Fruit fly (Drosophila melanogaster): Measurements from ENCODE around the gene CG5070.

CG5070 gene

DNA sequence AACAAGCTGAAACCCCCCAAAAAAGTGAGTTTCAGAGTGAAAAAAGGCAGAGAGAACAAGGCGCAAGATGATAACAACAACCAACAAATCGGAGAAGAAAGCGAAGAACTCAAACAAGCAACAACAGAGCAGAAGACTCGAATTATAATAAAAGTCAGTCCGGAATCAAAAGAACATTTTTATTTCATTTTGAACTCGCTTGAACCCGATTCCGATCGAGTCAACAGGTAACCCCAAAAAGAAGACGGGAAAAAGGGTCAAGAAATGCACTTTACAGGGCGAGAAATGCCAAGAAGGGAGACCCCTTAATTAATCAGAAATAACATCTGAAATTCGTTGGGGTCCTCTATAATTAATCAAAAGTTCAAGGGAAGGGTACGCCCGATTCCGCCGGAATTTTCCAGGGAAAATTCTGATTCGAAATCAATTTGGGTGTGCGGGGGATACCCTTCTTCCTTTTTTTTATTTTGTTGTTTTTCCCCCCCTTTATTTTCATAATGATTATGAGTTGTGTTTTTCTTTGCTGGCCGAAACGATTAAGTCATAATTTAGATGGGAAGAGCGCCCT is 40.4 kb upstream of the CG5070 start:
- TF ChIP-seq Sox14 (GFP tag; optimal IDR thresholded peaks at IDR 0.05) (no peak), dac (GFP tag; optimal IDR thresholded peaks at IDR 0.05) (no peak), svp (GFP tag) (peak; percentile 61), CG4318 (GFP tag; optimal IDR thresholded peaks at IDR 0.05) (no peak), ss (GFP tag; optimal IDR thresholded peaks at IDR 0.05) (no peak)

dm6 chrX:17167304-17167703 is 35.6 kb upstream of the CG5070 start:
- TF ChIP-seq dsx (GFP tag; optimal IDR thresholded peaks at IDR 0.05; ENCODE audit: poor library complexity, severe bottlenecking), result no peak
- no peak for TF ChIP-seq CG10669 (GFP tag; optimal IDR thresholded peaks at IDR 0.05)
- no peak for TF ChIP-seq CG8632 (GFP tag; optimal IDR thresholded peaks at IDR 0.05)
- TF ChIP-seq Smox (GFP tag; optimal IDR thresholded peaks at IDR 0.05), result no peak
- TF ChIP-seq CG6276 (GFP tag; optimal IDR thresholded peaks at IDR 0.05), result no peak
- no peak for TF ChIP-seq svp (GFP tag)
- TF ChIP-seq Lpt (GFP tag; optimal IDR thresholded peaks at IDR 0.05), result no peak
- no peak for TF ChIP-seq CG9139 (GFP tag; optimal IDR thresholded peaks at IDR 0.05)
- no peak for TF ChIP-seq CG1621 (tag; optimal IDR thresholded peaks at IDR 0.05)
- TF ChIP-seq achi (GFP tag; optimal IDR thresholded peaks at IDR 0.05), result no peak

dm6 chrX:17170484-17170944 is 32.4 kb upstream of the CG5070 start:
- TF ChIP-seq Hr38 (GFP tag; optimal IDR thresholded peaks at IDR 0.05) (no peak), vri (GFP tag; optimal IDR thresholded peaks at IDR 0.05) (peak; percentile 18), topi (GFP tag; optimal IDR thresholded peaks at IDR 0.05) (no peak), acj6 (GFP tag; optimal IDR thresholded peaks at IDR 0.05) (peak; percentile 40), CG16779 (tag; optimal IDR thresholded peaks at IDR 0.05) (peak; percentile 58), Eip78C (GFP tag) (peak; percentile 74), CG10669 (GFP tag; optimal IDR thresholded peaks at IDR 0.05) (peak; percentile 65), Met (GFP tag; optimal IDR thresholded peaks at IDR 0.05) (peak; percentile 37), Sox102F (GFP tag; optimal IDR thresholded peaks at IDR 0.05) (peak; percentile 13), fd59A (GFP tag; optimal IDR thresholded peaks at IDR 0.05) (no peak), Eip75B (GFP tag; optimal IDR thresholded peaks at IDR 0.05) (peak; percentile 34), CG8319 (GFP tag; optimal IDR thresholded peaks at IDR 0.05) (peak; percentile 8), fd85E (GFP tag; optimal IDR thresholded peaks at IDR 0.05) (peak; percentile 47), CG6854 (GFP tag; optimal IDR thresholded peaks at IDR 0.05) (peak; percentile 41), CG3032 (tag; optimal IDR thresholded peaks at IDR 0.05) (peak; percentile 73), achi (GFP tag; optimal IDR thresholded peaks at IDR 0.05) (peak; percentile 76), Ets96B (tag; optimal IDR thresholded peaks at IDR 0.05) (peak; percentile 63), CG8119 (GFP tag; IDR thresholded peaks at IDR 0.05) (peak; percentile 86), Hr4 (GFP tag; optimal IDR thresholded peaks at IDR 0.05) (peak; percentile 50), esn (GFP tag; optimal IDR thresholded peaks at IDR 0.05) (peak; percentile 52), Sox14 (GFP tag; optimal IDR thresholded peaks at IDR 0.05) (no peak), CG6808 (GFP tag; optimal IDR thresholded peaks at IDR 0.05) (peak; percentile 73), Smox (GFP tag; optimal IDR thresholded peaks at IDR 0.05) (no peak), ss (GFP tag; optimal IDR thresholded peaks at IDR 0.05) (peak; percentile 70 to 77), dsx (GFP tag; optimal IDR thresholded peaks at IDR 0.05; ENCODE audit: poor library complexity, severe bottlenecking) (peak; percentile 68), lz (GFP tag; optimal IDR thresholded peaks at IDR 0.05) (peak; percentile 27), pdm3 (GFP tag; optimal IDR thresholded peaks at IDR 0.05) (peak; percentile 27), CG6163 (GFP tag; IDR thresholded peaks at IDR 0.05) (peak; percentile 79), CG11902 (GFP tag; optimal IDR thresholded peaks at IDR 0.05) (peak; percentile 16), CG4318 (GFP tag; optimal IDR thresholded peaks at IDR 0.05) (peak; percentile 57), Gug (GFP tag; IDR thresholded peaks at IDR 0.05) (peak; percentile 65), CG15336 (GFP tag; IDR thresholded peaks at IDR 0.05) (peak; percentile 89), CG8632 (GFP tag; optimal IDR thresholded peaks at IDR 0.05) (peak; percentile 72), net (GFP tag; optimal IDR thresholded peaks at IDR 0.05) (peak; percentile 43), CG10631 (GFP tag; optimal IDR thresholded peaks at IDR 0.05) (peak; percentile 73), Sox15 (GFP tag; optimal IDR thresholded peaks at IDR 0.05) (no peak), CG11762 (GFP tag; optimal IDR thresholded peaks at IDR 0.05; ENCODE audit: insufficient read depth) (no peak), Lpt (GFP tag; optimal IDR thresholded peaks at IDR 0.05) (peak; percentile 18), CG31627 (GFP tag; optimal IDR thresholded peaks at IDR 0.05) (no peak), CG32006 (GFP tag; optimal IDR thresholded peaks at IDR 0.05) (peak; percentile 84), CG6792 (GFP tag; optimal IDR thresholded peaks at IDR 0.05) (peak; percentile 49)
